Fruit fly (Drosophila melanogaster) whole organism, larva: ENCODE data around the gene CG32006.

Source experiments
- noc ChIP-seq: fragments of 200-800 bp; sonication (Bioruptor generic); optimal IDR thresholded peaks from 3 replicates; lab custom pipeline; 2019; ENCODE audit warnings: missing biosample characterization, mild to moderate bottlenecking, missing genetic modification characterization, moderate library complexity

Gene CG32006

DNA sequence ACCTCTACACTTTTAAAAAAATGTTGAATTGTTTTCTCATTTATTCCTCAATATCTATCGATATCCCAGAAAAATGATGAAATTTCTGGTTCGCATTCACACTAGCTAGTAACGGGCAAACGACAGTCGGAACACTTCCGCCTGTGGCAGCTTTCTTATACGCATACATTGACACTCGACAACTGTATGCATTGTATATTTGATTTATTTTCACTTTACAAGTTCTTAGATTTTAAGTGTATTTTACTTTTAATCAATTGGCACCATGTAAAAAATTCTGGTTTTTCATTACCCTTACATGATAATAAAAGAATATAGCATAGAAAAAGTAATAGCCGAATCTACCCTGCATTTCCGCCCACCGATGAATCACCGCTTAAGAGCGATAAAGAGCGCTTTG, 30.2 kb downstream of the CG32006 start:
- no peak for TF ChIP-seq noc (tag; lab: Kevin White, UChicago)

DNA sequence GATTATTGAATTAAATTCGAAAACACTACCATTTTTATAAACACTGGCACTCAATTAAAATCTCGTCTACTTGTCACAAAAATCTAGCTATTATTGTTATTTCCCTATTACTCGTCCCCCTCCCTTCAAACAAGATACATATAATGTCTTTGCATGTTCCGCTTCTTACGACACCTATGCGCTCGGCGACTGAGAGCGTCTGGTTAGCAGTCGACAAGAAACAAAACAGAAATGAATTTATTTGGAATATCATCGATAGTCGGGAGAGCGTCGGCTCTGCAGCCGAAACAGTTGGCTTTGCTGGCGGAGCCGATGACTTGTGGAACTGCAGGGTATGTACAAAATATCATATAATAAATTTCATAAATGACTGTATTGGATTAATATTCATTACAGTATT, 31.1 kb downstream of the CG32006 start:
- TF ChIP-seq noc (tag; lab: Kevin White, UChicago): no peak

DNA sequence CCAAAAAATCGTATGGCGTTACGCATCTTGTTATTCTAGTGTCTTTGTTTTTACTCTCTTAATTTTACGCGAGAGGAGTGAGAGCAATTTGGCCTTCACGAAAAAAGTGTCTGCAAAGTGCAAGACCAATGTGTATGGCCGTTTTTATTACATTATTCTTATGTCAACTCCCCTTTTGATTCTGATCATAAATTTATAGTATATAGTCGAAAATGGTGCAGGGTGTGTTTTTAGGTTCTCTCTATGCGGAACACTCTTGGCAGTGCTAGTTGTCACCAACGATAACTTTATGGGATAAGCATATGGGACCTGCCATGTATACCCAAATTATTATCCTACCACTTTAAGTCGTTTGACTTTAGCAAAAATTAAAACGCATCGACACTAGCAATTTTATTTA, 33.1 kb downstream of the CG32006 start:
- no peak for TF ChIP-seq noc (tag; lab: Kevin White, UChicago)

DNA sequence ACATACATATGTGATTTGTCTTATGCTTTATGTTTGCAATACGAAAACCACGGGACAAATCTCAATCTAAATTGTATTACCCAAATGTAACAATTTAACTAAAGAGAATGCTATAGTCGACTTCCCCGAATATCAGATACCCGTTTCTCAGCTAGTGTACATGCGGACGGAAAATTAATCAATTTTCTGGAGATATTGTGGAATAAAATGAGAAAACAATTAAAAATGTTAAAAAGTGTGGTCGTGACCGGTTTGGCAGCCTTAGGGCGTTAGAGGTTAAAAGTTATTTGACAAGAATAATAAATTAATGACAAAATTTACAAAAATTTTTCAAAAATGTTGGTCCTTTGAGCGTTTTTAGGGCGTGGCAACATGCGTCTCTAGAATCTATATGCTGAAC, 42.0 kb downstream of the CG32006 start:
- TF ChIP-seq noc (tag; lab: Kevin White, UChicago): no peak

DNA sequence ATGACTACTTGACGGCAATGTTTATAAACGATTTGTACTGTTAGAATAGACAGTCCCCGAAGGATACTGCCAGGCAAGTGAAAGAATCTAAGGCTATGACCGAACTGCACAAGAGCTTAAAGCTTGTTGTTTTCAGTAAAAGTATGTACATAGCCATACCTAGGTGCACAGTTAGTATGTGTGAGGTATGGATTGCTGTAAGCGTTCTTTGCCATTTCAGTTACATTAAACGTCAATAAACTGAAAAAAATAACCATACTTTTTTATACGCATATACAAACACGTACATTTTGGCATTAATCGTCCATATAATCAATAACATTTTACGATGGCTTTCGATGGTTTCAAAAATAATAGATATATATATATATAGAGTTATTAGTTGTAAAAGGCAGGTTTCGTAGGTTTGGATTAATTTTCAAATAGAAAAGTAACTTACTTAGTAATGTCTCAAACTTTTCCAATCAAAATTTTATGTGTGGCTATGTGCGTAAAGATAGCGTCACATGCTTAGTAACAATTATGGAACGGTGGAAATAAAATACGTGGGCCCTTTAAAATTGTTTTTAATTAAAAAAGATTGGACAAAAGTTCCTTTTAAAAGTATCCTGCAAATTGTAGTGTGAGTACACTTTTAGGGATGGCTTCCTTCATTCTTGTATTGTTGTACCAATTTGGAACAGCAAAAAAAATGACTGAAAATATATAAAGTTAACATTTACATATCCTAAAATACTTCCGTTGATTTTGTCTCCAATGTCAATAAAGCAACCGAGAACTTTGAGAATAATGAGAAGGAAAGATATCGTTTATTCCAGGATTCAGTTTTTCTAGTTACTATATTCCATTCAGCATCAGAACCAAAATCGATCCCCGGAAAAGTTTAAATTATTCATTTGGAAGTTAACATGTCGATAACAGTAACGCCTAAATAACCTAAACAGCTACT, 43.1 kb downstream of the CG32006 start, which contains the start of gene Abcd1:
TSS of gene Abcd1 (minus strand) at position 444 of the 949 bp plus-strand sequence.
- no peak for TF ChIP-seq noc (tag; lab: Kevin White, UChicago)
